Fruit fly (Drosophila melanogaster) whole organism, embryonic: ENCODE measurements around the gene BBIP1.

ENCODE experiments used
- BEAF-32 ChIP-seq: fragments of 200-800 bp; sonication (Bioruptor generic); optimal IDR thresholded peaks from 3 replicates; lab custom pipeline; 2017; ENCODE audit warnings: missing biosample characterization, missing genetic modification characterization, mild to moderate bottlenecking, moderate library complexity, missing genetic modification reagents
- CG13894 ChIP-seq: fragments of 200-800 bp; sonication (Bioruptor generic); optimal IDR thresholded peaks from 3 replicates; lab custom pipeline; 2018; ENCODE audit warnings: missing biosample characterization, mild to moderate bottlenecking, missing genetic modification characterization, moderate library complexity
- CG16815 ChIP-seq: fragments of 200-800 bp; sonication (Bioruptor generic); optimal IDR thresholded peaks from 3 replicates; lab custom pipeline; 2017; ENCODE audit warnings: missing biosample characterization, mild to moderate bottlenecking, missing genetic modification characterization
- CG17802 ChIP-seq: fragments of 200-800 bp; sonication (Bioruptor generic); optimal IDR thresholded peaks from 2 replicates; lab custom pipeline; 2018; ENCODE audit warnings: missing biosample characterization, mild to moderate bottlenecking, missing genetic modification characterization, moderate library complexity
- CG6791 ChIP-seq: fragments of 200-800 bp; sonication (Bioruptor generic); IDR thresholded peaks from 3 replicates; pipeline ENCODE4 v1.3.6; 2022; ENCODE audit warnings: missing biosample characterization, missing genetic modification characterization; ENCODE audit not compliant: partially characterized antibody
- D19B ChIP-seq: fragments of 200-800 bp; sonication (Bioruptor generic); optimal IDR thresholded peaks from 2 replicates; lab custom pipeline; 2017; ENCODE audit warnings: missing biosample characterization, mild to moderate bottlenecking, missing genetic modification characterization
- Elba2 ChIP-seq: fragments of 200-800 bp; sonication (Bioruptor generic); optimal IDR thresholded peaks from 3 replicates; lab custom pipeline; 2016; ENCODE audit warnings: missing biosample characterization, missing genetic modification characterization
- Hr39 ChIP-seq: fragments of >200 bp; optimal IDR thresholded peaks from 2 replicates; lab custom pipeline; 2017
- MBD-R2 ChIP-seq: fragments of 200-800 bp; sonication (Bioruptor generic); IDR thresholded peaks from 2 replicates; pipeline ENCODE4 v1.3.6; 2022; ENCODE audit warnings: missing biosample characterization, missing genetic modification characterization
- Med ChIP-seq: fragments of 200-800 bp; sonication (Bioruptor generic); peaks from one replicate; lab custom pipeline; 2016; ENCODE audit warnings: missing biosample characterization, missing genetic modification characterization, mild to moderate bottlenecking, inconsistent platforms, moderate library complexity
- Opbp ChIP-seq: fragments of 200-800 bp; sonication (Bioruptor generic); IDR thresholded peaks from 3 replicates; pipeline ENCODE4 v1.3.6; 2022; ENCODE audit warnings: missing biosample characterization, missing genetic modification characterization; ENCODE audit not compliant: partially characterized antibody
- Sry-δ ChIP-seq: fragments of 200-800 bp; sonication (Bioruptor generic); optimal IDR thresholded peaks from 2 replicates; lab custom pipeline; 2016; ENCODE audit warnings: missing biosample characterization, missing genetic modification characterization
- cas ChIP-seq: fragments of 200-800 bp; sonication (Bioruptor generic); IDR thresholded peaks from 2 replicates; pipeline ENCODE4 v1.3.6; 2022; ENCODE audit warnings: missing biosample characterization, missing genetic modification characterization
- chinmo ChIP-seq: fragments of 200-800 bp; sonication (Bioruptor generic); IDR thresholded peaks from 4 replicates; pipeline ENCODE4 v1.3.6; 2022; ENCODE audit warnings: missing biosample characterization, missing genetic modification characterization; ENCODE audit not compliant: partially characterized antibody
- dm ChIP-seq: fragments of 200-800 bp; sonication (Bioruptor generic); optimal IDR thresholded peaks from 3 replicates; lab custom pipeline; 2016; ENCODE audit warnings: missing biosample characterization, missing genetic modification characterization
- grn ChIP-seq: fragments of 200-800 bp; sonication (Bioruptor generic); optimal IDR thresholded peaks from 3 replicates; lab custom pipeline; 2017; ENCODE audit warnings: missing biosample characterization, missing genetic modification characterization
- ind ChIP-seq: fragments of 200-800 bp; sonication (Bioruptor generic); optimal IDR thresholded peaks from 3 replicates; lab custom pipeline; 2016; ENCODE audit warnings: missing biosample characterization, missing genetic modification characterization
- lbe ChIP-seq: fragments of 200-800 bp; sonication (Bioruptor generic); optimal IDR thresholded peaks from 2 replicates; lab custom pipeline; 2016; ENCODE audit warnings: missing biosample characterization, mild to moderate bottlenecking, missing genetic modification characterization
- pzg ChIP-seq: fragments of 200-800 bp; sonication (Bioruptor generic); optimal IDR thresholded peaks from 3 replicates; lab custom pipeline; 2018; ENCODE audit warnings: missing biosample characterization, mild to moderate bottlenecking, missing genetic modification characterization, moderate library complexity
- sna ChIP-seq: fragments of 200-800 bp; sonication (Bioruptor generic); IDR thresholded peaks from 2 replicates; pipeline ENCODE4 v1.3.6; 2022; ENCODE audit warnings: missing biosample characterization, missing genetic modification characterization; ENCODE audit not compliant: partially characterized antibody
- stwl ChIP-seq: fragments of 200-800 bp; sonication (Bioruptor generic); optimal IDR thresholded peaks from 3 replicates; lab custom pipeline; 2018; ENCODE audit warnings: missing biosample characterization, mild to moderate bottlenecking, missing genetic modification characterization, moderate library complexity
- vnd ChIP-seq: fragments of 200-800 bp; sonication (Bioruptor generic); IDR thresholded peaks from 3 replicates; pipeline ENCODE4 v1.3.6; 2022; ENCODE audit warnings: missing biosample characterization, missing genetic modification characterization; ENCODE audit not compliant: partially characterized antibody

Gene BBIP1

DNA sequence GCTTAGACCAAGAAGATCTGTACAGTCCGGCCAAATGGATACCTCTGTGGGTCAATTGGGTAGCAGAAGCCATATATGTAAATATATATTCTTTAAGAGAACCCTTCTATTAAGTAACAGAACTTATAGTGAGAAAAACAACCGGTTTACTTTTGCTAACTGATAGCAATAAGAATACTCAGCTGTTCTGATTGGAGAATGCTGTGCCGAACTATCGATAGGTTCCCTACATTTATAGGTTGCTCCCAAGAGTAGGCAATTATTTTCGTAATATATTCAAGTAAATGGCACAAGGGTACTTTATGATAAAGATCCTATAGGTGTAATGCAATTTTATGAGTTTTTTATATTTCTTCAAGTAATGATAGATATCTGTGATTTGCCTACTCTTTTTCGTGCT, 52.2 kb downstream of the BBIP1 start, which contains the start of gene GstZ1 (continued):
- TF ChIP-seq Opbp (GFP tag; lab: Robert Waterston, UW) (peak; percentile 61; the same call in 1 of the 3 replicates), ind (GFP tag; lab: Kevin White, UChicago) (no peak), MBD-R2 (GFP tag; lab: Robert Waterston, UW) (peak; percentile 63), CG16815 (GFP tag; lab: Kevin White, UChicago) (no peak), CG13894 (tag; lab: Kevin White, UChicago) (peak; percentile 20), D19B (no peak), grn (GFP tag; lab: Kevin White, UChicago) (peak; percentile 49), sna (GFP tag; lab: Robert Waterston, UW) (0 out of 2 replicates have a peak, but pooled peaks have one; percentile 53), Sry-δ (GFP tag; lab: Kevin White, UChicago) (peak; percentile 25), Elba2 (peak; percentile 95), BEAF-32 (GFP tag; lab: Kevin White, UChicago) (peak; percentile 72), lbe (GFP tag; lab: Kevin White, UChicago) (no peak), CG17802 (no peak), vnd (GFP tag; lab: Robert Waterston, UW) (0 out of 3 replicates have a peak, but pooled peaks have one; percentile 33), cas (no peak), dm (GFP tag; lab: Kevin White, UChicago) (no peak), stwl (tag; lab: Kevin White, UChicago) (peak; percentile 61), Hr39 (no peak), pzg (peak; percentile 33), chinmo (GFP tag; lab: Robert Waterston, UW) (peak; percentile 88; the same call in 3 of the 4 replicates), Med (GFP tag; lab: Kevin White, UChicago) (peak; percentile 44), CG6791 (GFP tag; lab: Robert Waterston, UW) (no peak)
